Worm (Caenorhabditis elegans) whole organism, L4 larva: ENCODE measurements around the gene rnf-113.

Experiments used
- Y105C5A.15 ChIP-seq: fragments of 200-800 bp; sonication (Bioruptor generic); IDR thresholded peaks from 2 replicates; pipeline ENCODE4 v1.3.6; 2022; ENCODE audit warnings: missing genetic modification characterization, missing compliant biosample characterization
- aha-1 ChIP-seq: fragments of 150-350 bp; peaks from one replicate; lab custom pipeline; 2014; ENCODE audit warnings: missing biosample characterization, missing genetic modification characterization
- aly-2 ChIP-seq: sonication (generic microtip); optimal IDR thresholded peaks from 2 replicates; lab custom pipeline; 2018; ENCODE audit warnings: missing biosample characterization, missing genetic modification characterization
- ceh-82 ChIP-seq: sonication (generic microtip); optimal IDR thresholded peaks from 2 replicates; lab custom pipeline; 2017; ENCODE audit warnings: missing biosample characterization, missing genetic modification characterization
- ces-1 ChIP-seq: fragments of 150-350 bp; sonication (generic microtip); optimal IDR thresholded peaks from 4 replicates; lab custom pipeline; 2014; ENCODE audit warnings: missing biosample characterization, missing genetic modification reagents, missing genetic modification characterization
- dmd-6 ChIP-seq: fragments of 200-800 bp; sonication (Bioruptor generic); IDR thresholded peaks from 2 replicates; pipeline ENCODE4 v1.3.6; 2022; ENCODE audit warnings: missing genetic modification reagents, missing genetic modification characterization, missing compliant biosample characterization
- fos-1 ChIP-seq: fragments of 150-350 bp; optimal IDR thresholded peaks from 2 replicates; lab custom pipeline; 2014; ENCODE audit warnings: missing biosample characterization, missing genetic modification characterization
- hlh-30 ChIP-seq: sonication (generic microtip); optimal IDR thresholded peaks from 2 replicates; lab custom pipeline; 2017; ENCODE audit warnings: antibody characterized with exemption, mild to moderate bottlenecking, missing genetic modification characterization, missing compliant biosample characterization; ENCODE audit not compliant: insufficient read depth
- lin-15B ChIP-seq: fragments of 150-350 bp; sonication (generic microtip); optimal IDR thresholded peaks from 3 replicates; lab custom pipeline; 2014; ENCODE audit warnings: missing biosample characterization, missing genetic modification characterization
- mdl-1 ChIP-seq, 2 experiments: fragments of 150-350 bp in 1 of 2; sonication (generic microtip) in 1 of 2; optimal IDR thresholded peaks; 2 replicates each; lab custom pipeline; 2014 to 2017; ENCODE audit warnings: missing biosample characterization in 2 of 2, missing genetic modification characterization in 2 of 2
- mes-2 ChIP-seq: sonication (generic microtip); optimal IDR thresholded peaks from 2 replicates; lab custom pipeline; 2016; ENCODE audit warnings: missing genotype, mild to moderate bottlenecking, missing genetic modification characterization, missing compliant biosample characterization; ENCODE audit not compliant: poor library complexity, severe bottlenecking
- pha-4 ChIP-seq, 2 experiments: fragments of 150-350 bp in 1 of 2; fragments of 200-800 bp in 1 of 2; sonication (Bioruptor generic) in 1 of 2; IDR thresholded peaks in 1 of 2; optimal IDR thresholded peaks in 1 of 2; 2 replicates each; pipeline versions ENCODE4 v1.3.6 to Lab custom; 2014 to 2022; ENCODE audit warnings: missing genetic modification characterization in 2 of 2, missing genetic modification reagents in 2 of 2, missing biosample characterization in 1 of 2, missing compliant biosample characterization in 1 of 2
- unc-130 ChIP-seq: sonication (generic microtip); optimal IDR thresholded peaks from 2 replicates; lab custom pipeline; 2016; ENCODE audit warnings: missing genetic modification reagents, missing genetic modification characterization, missing compliant biosample characterization
- zag-1 ChIP-seq: fragments of 150-350 bp; optimal IDR thresholded peaks from 2 replicates; lab custom pipeline; 2014; ENCODE audit warnings: missing biosample characterization, missing genetic modification characterization

DNA sequence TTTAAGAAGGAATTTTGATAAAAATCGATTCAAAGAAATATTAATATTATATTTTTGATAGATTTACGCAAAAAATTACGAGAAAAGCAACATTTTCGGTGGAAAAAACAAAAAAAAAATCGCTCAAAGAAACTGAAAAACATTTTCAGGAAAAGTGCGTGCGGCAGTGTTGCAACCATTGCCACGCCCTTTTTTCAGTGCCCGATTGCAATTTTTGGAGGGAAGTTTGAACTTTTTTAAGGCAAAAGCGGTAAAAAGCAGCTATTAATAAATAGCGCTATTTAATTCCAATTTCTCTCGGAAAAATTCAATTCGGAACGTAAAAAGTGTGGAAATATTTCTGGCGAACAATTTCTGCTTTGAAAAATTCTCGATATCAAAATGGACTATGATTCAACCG, 36.4 kb downstream of the rnf-113 start:
- TF ChIP-seq fos-1 (tag; lab: Kevin White, UChicago) (no peak), mes-2 (tag; lab: Kevin White, UChicago) (peak; percentile 48), Y105C5A.15 (GFP tag; lab: Robert Waterston, UW) (no peak), mdl-1 (tag; optimal IDR thresholded peaks at IDR 0.05; lab: Kevin White, UChicago) (no peak), ces-1 (GFP tag; lab: Kevin White, UChicago) (no peak), hlh-30 (tag; lab: Kevin White, UChicago) (no peak), aha-1 (tag; lab: Kevin White, UChicago) (no peak), ceh-82 (no peak), pha-4 (GFP tag; IDR thresholded peaks at IDR 0.05; lab: Robert Waterston, UW) (no peak), pha-4 (tag; optimal IDR thresholded peaks at IDR 0.05; lab: Kevin White, UChicago) (no peak), unc-130 (no peak), zag-1 (tag; lab: Kevin White, UChicago) (no peak), aly-2 (tag; lab: Kevin White, UChicago) (no peak), lin-15B (no peak), dmd-6 (no peak)
